Worm (Caenorhabditis elegans) whole organism, late embryonic: Measurements from ENCODE around the gene mrpl-51.

Experiments used
- C08G9.2 ChIP-seq: sonication (generic microtip); optimal IDR thresholded peaks from 2 replicates; lab custom pipeline; 2016; ENCODE audit warnings: mild to moderate bottlenecking, missing genetic modification characterization, moderate library complexity, missing compliant biosample characterization
- ama-1 ChIP-seq: fragments of 150-350 bp; optimal IDR thresholded peaks from 2 replicates; lab custom pipeline; 2014
- ceh-2 ChIP-seq: sonication (generic microtip); optimal IDR thresholded peaks from 2 replicates; lab custom pipeline; 2016; ENCODE audit warnings: missing genotype, missing genetic modification characterization, missing compliant biosample characterization
- ets-4 ChIP-seq: sonication (generic microtip); optimal IDR thresholded peaks from 2 replicates; lab custom pipeline; 2016; ENCODE audit warnings: missing genetic modification characterization, missing compliant biosample characterization
- fkh-10 ChIP-seq: fragments of 150-350 bp; optimal IDR thresholded peaks from 2 replicates; lab custom pipeline; 2014; ENCODE audit warnings: missing biosample characterization, missing genetic modification reagents, missing genetic modification characterization
- madf-2 ChIP-seq: sonication (generic microtip); optimal IDR thresholded peaks from 2 replicates; lab custom pipeline; 2017; ENCODE audit warnings: missing genetic modification characterization, missing compliant biosample characterization
- nfya-1 ChIP-seq: sonication (generic microtip); optimal IDR thresholded peaks from 2 replicates; lab custom pipeline; 2017; ENCODE audit warnings: missing genetic modification characterization, mild to moderate bottlenecking, missing compliant biosample characterization, antibody characterized with exemption, moderate library complexity
- nhr-11 ChIP-seq: fragments of 150-350 bp; optimal IDR thresholded peaks from 2 replicates; lab custom pipeline; 2014; ENCODE audit warnings: missing biosample characterization, missing genetic modification characterization
- ttx-3 ChIP-seq: sonication (generic microtip); optimal IDR thresholded peaks from 2 replicates; lab custom pipeline; 2016; ENCODE audit warnings: missing genetic modification reagents, missing genetic modification characterization, missing compliant biosample characterization
- unc-86 ChIP-seq: sonication (generic microtip); optimal IDR thresholded peaks from 2 replicates; lab custom pipeline; 2016; ENCODE audit warnings: missing genetic modification characterization, missing compliant biosample characterization

DNA sequence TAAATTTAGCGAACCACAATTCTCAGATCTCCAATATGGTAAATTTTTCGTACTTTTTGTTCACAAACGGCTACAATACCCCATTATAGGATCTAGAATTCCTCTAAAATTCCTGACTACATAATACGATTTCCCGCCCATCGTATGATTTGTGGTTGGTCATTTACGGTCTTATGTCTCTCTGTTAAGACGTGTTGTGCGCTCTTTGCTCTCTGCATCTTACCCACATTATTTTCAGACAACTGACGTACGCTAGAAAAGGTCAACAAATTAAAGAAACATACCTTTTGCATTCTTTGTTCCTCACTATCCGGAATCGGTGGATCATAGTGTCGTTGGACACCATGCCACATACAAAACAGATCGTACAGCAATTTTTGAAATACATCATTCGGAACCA, 11.9 kb downstream of the mrpl-51 start:
- no peak for TF ChIP-seq ceh-2 (tag; lab: Kevin White, UChicago)
- TF ChIP-seq ama-1 (lab: Kevin White, UChicago): no peak
- no peak for TF ChIP-seq ttx-3
- TF ChIP-seq C08G9.2 (tag; lab: Kevin White, UChicago): no peak
- no peak for TF ChIP-seq unc-86
- TF ChIP-seq nhr-11 (tag; lab: Kevin White, UChicago): no peak
- no peak for TF ChIP-seq madf-2 (tag; lab: Kevin White, UChicago)
- TF ChIP-seq nfya-1 (tag; lab: Kevin White, UChicago): no peak
- no peak for TF ChIP-seq fkh-10 (GFP tag; lab: Kevin White, UChicago)
- TF ChIP-seq ets-4 (tag; lab: Kevin White, UChicago): no peak
